Worm (Caenorhabditis elegans): ENCODE results near the gene ZC8.6.

ce11 chrX:4960910-4961680 is 36.3 kb downstream of the ZC8.6 start:
- TF ChIP-seq snpc-4 (tag; optimal IDR thresholded peaks at IDR 0.05), result no peak
- no peak for TF ChIP-seq nhr-12 (tag; optimal IDR thresholded peaks at IDR 0.05)
- TF ChIP-seq unc-62 (GFP tag; optimal IDR thresholded peaks at IDR 0.05), result no peak
- TF ChIP-seq elt-3 (tag; optimal IDR thresholded peaks at IDR 0.05), result no peak
- no peak for TF ChIP-seq nhr-2 (tag; optimal IDR thresholded peaks at IDR 0.05)
